Fruit fly (Drosophila melanogaster): ENCODE measurements around the gene CG14088.

The CG14088 gene

dm6 chr3L:19265761-19266160 lies 4.7 kb downstream of the CG14088 start, which contains the start of gene CG45081:
Gene CG45081 (plus strand): TSS chr3L:19266061.
- TF ChIP-seq CG17801 (GFP tag; optimal IDR thresholded peaks at IDR 0.05; ENCODE audit: partially characterized antibody): no peak

dm6 chr3L:19264141-19264487 lies 6.3 kb downstream of the CG14088 start, which contains the start of gene Max:
Gene Max (minus strand): TSS chr3L:19264184.
- peak; percentile 71 for TF ChIP-seq CG17801 (GFP tag; optimal IDR thresholded peaks at IDR 0.05; ENCODE audit: partially characterized antibody)

dm6 chr3L:19263480-19264140 lies 6.8 kb downstream of the CG14088 start, which contains the start of the genes CG42374 and Mettl5:
Gene CG42374 (plus strand): TSS chr3L:19263766.
Gene Mettl5 (plus strand): TSS chr3L:19263766.
- TF ChIP-seq CG17801 (GFP tag; optimal IDR thresholded peaks at IDR 0.05; ENCODE audit: partially characterized antibody): no peak

- TF ChIP-seq CG17801 (GFP tag; optimal IDR thresholded peaks at IDR 0.05; ENCODE audit: partially characterized antibody): no peak
Measured at dm6 chr3L:19261720-19262119, 8.7 kb downstream of the CG14088 start.

- TF ChIP-seq CG17801 (GFP tag; optimal IDR thresholded peaks at IDR 0.05; ENCODE audit: partially characterized antibody): no peak
Measured at dm6 chr3L:19261213-19261612, 9.2 kb downstream of the CG14088 start, which contains the start of gene Bet1. Gene Bet1 (plus strand): TSS chr3L:19261394.

- peak; percentile 56 for TF ChIP-seq CG17801 (GFP tag; optimal IDR thresholded peaks at IDR 0.05; ENCODE audit: partially characterized antibody)
Measured at dm6 chr3L:19260278-19260803, 10.1 kb downstream of the CG14088 start, which contains the start of gene nes. Gene nes (minus strand): TSS chr3L:19260679.

- TF ChIP-seq CG17801 (GFP tag; optimal IDR thresholded peaks at IDR 0.05; ENCODE audit: partially characterized antibody): no peak
Measured at dm6 chr3L:19258199-19258598, 12.2 kb downstream of the CG14088 start.

dm6 chr3L:19254715-19255428 lies 15.6 kb downstream of the CG14088 start, which contains the start of the genes mRpL21 and rept:
Gene mRpL21 (minus strand): TSS chr3L:19255061.
Gene rept (plus strand): TSS chr3L:19255340.
- peak; percentile 45 for TF ChIP-seq CG17801 (GFP tag; optimal IDR thresholded peaks at IDR 0.05; ENCODE audit: partially characterized antibody)

- no peak for TF ChIP-seq CG17801 (GFP tag; optimal IDR thresholded peaks at IDR 0.05; ENCODE audit: partially characterized antibody)
Measured at dm6 chr3L:19251643-19252042, 18.8 kb downstream of the CG14088 start.

- TF ChIP-seq CG17801 (GFP tag; optimal IDR thresholded peaks at IDR 0.05; ENCODE audit: partially characterized antibody): no peak
Measured at dm6 chr3L:19237780-19238179, 32.7 kb downstream of the CG14088 start.

dm6 chr3L:19236554-19236953 lies 33.9 kb downstream of the CG14088 start:
- no peak for TF ChIP-seq CG17801 (GFP tag; optimal IDR thresholded peaks at IDR 0.05; ENCODE audit: partially characterized antibody)

dm6 chr3L:19236060-19236459 lies 34.4 kb downstream of the CG14088 start, which contains the start of gene CG33647:
Gene CG33647 (plus strand): TSS chr3L:19236360.
- no peak for TF ChIP-seq CG17801 (GFP tag; optimal IDR thresholded peaks at IDR 0.05; ENCODE audit: partially characterized antibody)

- TF ChIP-seq CG17801 (GFP tag; optimal IDR thresholded peaks at IDR 0.05; ENCODE audit: partially characterized antibody): no peak
Measured at dm6 chr3L:19234922-19235702, 35.3 kb downstream of the CG14088 start, which contains the start of gene fz2. Gene fz2 (minus strand): TSS chr3L:19235373.

- no peak for TF ChIP-seq CG17801 (GFP tag; optimal IDR thresholded peaks at IDR 0.05; ENCODE audit: partially characterized antibody)
Measured at dm6 chr3L:19233798-19234781, 36.4 kb downstream of the CG14088 start.

All from ovary, adult (tissue).